Fruit fly (Drosophila melanogaster) whole organism, prepupa: Measurements from ENCODE around the gene CalpB.

Source experiments
- Blimp-1 ChIP-seq: fragments of 200-800 bp; sonication (Bioruptor generic); optimal IDR thresholded peaks from 3 replicates; lab custom pipeline; 2017; ENCODE audit warnings: missing biosample characterization, missing genetic modification characterization, mild to moderate bottlenecking, moderate library complexity, missing genetic modification reagents
- CG10631 ChIP-seq: fragments of 200-800 bp; sonication (Bioruptor generic); optimal IDR thresholded peaks from 2 replicates; lab custom pipeline; 2016; ENCODE audit warnings: missing biosample characterization, missing genetic modification characterization
- CG11294 ChIP-seq: fragments of 200-800 bp; sonication (Bioruptor generic); IDR thresholded peaks from 2 replicates; pipeline ENCODE4 v1.3.6; 2022; ENCODE audit warnings: missing biosample characterization, missing genetic modification characterization
- CG11762 ChIP-seq: fragments of 200-800 bp; sonication (Bioruptor generic); optimal IDR thresholded peaks from 3 replicates; lab custom pipeline; 2016; ENCODE audit warnings: missing biosample characterization, missing genetic modification characterization; ENCODE audit not compliant: insufficient read depth
- CG15336 ChIP-seq: fragments of 200-800 bp; sonication (Bioruptor generic); IDR thresholded peaks from 2 replicates; pipeline ENCODE4 v1.3.6; 2022; ENCODE audit warnings: missing biosample characterization, missing genetic modification characterization
- CG1621 ChIP-seq: fragments of 200-800 bp; sonication (Bioruptor generic); optimal IDR thresholded peaks from 3 replicates; lab custom pipeline; 2018; ENCODE audit warnings: missing biosample characterization, mild to moderate bottlenecking, missing genetic modification characterization
- CG16779 ChIP-seq: fragments of 200-800 bp; sonication (Bioruptor generic); optimal IDR thresholded peaks from 3 replicates; lab custom pipeline; 2017; ENCODE audit warnings: missing biosample characterization, mild to moderate bottlenecking, missing genetic modification characterization
- CG3032 ChIP-seq: fragments of 200-800 bp; optimal IDR thresholded peaks from 2 replicates; lab custom pipeline; 2019; ENCODE audit warnings: missing biosample characterization, mild to moderate bottlenecking, missing genetic modification characterization, moderate library complexity
- CG31627 ChIP-seq: fragments of 200-800 bp; sonication (Bioruptor generic); optimal IDR thresholded peaks from 3 replicates; lab custom pipeline; 2016; ENCODE audit warnings: missing biosample characterization, missing genetic modification characterization
- CG32006 ChIP-seq: fragments of 200-800 bp; sonication (Bioruptor generic); optimal IDR thresholded peaks from 3 replicates; lab custom pipeline; 2017; ENCODE audit warnings: missing biosample characterization, mild to moderate bottlenecking, missing genetic modification characterization
- CG34406 ChIP-seq: fragments of 200-800 bp; sonication (Bioruptor generic); optimal IDR thresholded peaks from 3 replicates; lab custom pipeline; 2016; ENCODE audit warnings: missing biosample characterization, missing genetic modification characterization
- CG3919 ChIP-seq: fragments of 200-800 bp; sonication (Bioruptor generic); optimal IDR thresholded peaks from 3 replicates; lab custom pipeline; 2016; ENCODE audit warnings: missing biosample characterization, missing genetic modification characterization
- CG4318 ChIP-seq: fragments of 200-800 bp; sonication (Bioruptor generic); optimal IDR thresholded peaks from 3 replicates; lab custom pipeline; 2017; ENCODE audit warnings: missing biosample characterization, mild to moderate bottlenecking, missing genetic modification characterization
- CG6163 ChIP-seq: fragments of 200-800 bp; sonication (Bioruptor generic); IDR thresholded peaks from 3 replicates; pipeline ENCODE4 v1.3.6; 2022; ENCODE audit warnings: missing biosample characterization, missing genetic modification characterization
- CG6276 ChIP-seq: fragments of 200-800 bp; sonication (Bioruptor generic); optimal IDR thresholded peaks from 2 replicates; lab custom pipeline; 2017; ENCODE audit warnings: missing biosample characterization, mild to moderate bottlenecking, missing genetic modification characterization
- CG6792 ChIP-seq: fragments of 200-800 bp; sonication (Bioruptor generic); optimal IDR thresholded peaks from 3 replicates; lab custom pipeline; 2016; ENCODE audit warnings: missing biosample characterization, missing genetic modification characterization
- CG6808 ChIP-seq: fragments of 200-800 bp; sonication (Bioruptor generic); optimal IDR thresholded peaks from 3 replicates; lab custom pipeline; 2017; ENCODE audit warnings: missing biosample characterization, missing genetic modification characterization, mild to moderate bottlenecking, moderate library complexity, missing genetic modification reagents
- CG7368 ChIP-seq: fragments of 200-800 bp; sonication (Bioruptor generic); optimal IDR thresholded peaks from 3 replicates; lab custom pipeline; 2016; ENCODE audit warnings: missing biosample characterization, missing genetic modification characterization
- CG8319 ChIP-seq: fragments of 200-800 bp; sonication (Bioruptor generic); optimal IDR thresholded peaks from 3 replicates; lab custom pipeline; 2016; ENCODE audit warnings: missing biosample characterization, missing genetic modification characterization
- CG8632 ChIP-seq: fragments of 200-800 bp; sonication (Bioruptor generic); optimal IDR thresholded peaks from 3 replicates; lab custom pipeline; 2016; ENCODE audit warnings: missing biosample characterization, missing genetic modification characterization
- CG9139 ChIP-seq: fragments of 200-800 bp; sonication (Bioruptor generic); optimal IDR thresholded peaks from 3 replicates; lab custom pipeline; 2017; ENCODE audit warnings: missing biosample characterization, mild to moderate bottlenecking, missing genetic modification characterization
- Eip75B ChIP-seq: fragments of 200-800 bp; sonication (Bioruptor generic); optimal IDR thresholded peaks from 3 replicates; lab custom pipeline; 2016; ENCODE audit warnings: missing biosample characterization, missing genetic modification characterization
- Eip78C ChIP-seq: fragments of 200-800 bp; sonication (Bioruptor generic); peaks from one replicate; lab custom pipeline; 2016; ENCODE audit warnings: missing biosample characterization, missing genetic modification characterization
- Ets21C ChIP-seq: fragments of 200-800 bp; sonication (Bioruptor generic); optimal IDR thresholded peaks from 3 replicates; lab custom pipeline; 2016; ENCODE audit warnings: missing biosample characterization, missing genetic modification characterization
- Ets96B ChIP-seq: fragments of 200-800 bp; optimal IDR thresholded peaks from 2 replicates; lab custom pipeline; 2019; ENCODE audit warnings: missing biosample characterization, mild to moderate bottlenecking, missing genetic modification characterization, moderate library complexity
- Hr38 ChIP-seq: sonication (Bioruptor generic); optimal IDR thresholded peaks from 2 replicates; lab custom pipeline; 2016; ENCODE audit warnings: missing biosample characterization, missing genetic modification characterization
- Hr39 ChIP-seq: fragments of 200-800 bp; sonication (Bioruptor generic); optimal IDR thresholded peaks from 2 replicates; lab custom pipeline; 2016; ENCODE audit warnings: missing biosample characterization, missing genetic modification characterization
- Hr4 ChIP-seq: fragments of 200-800 bp; sonication (Bioruptor generic); optimal IDR thresholded peaks from 3 replicates; lab custom pipeline; 2016; ENCODE audit warnings: missing biosample characterization, missing genetic modification characterization
- Lpt ChIP-seq: fragments of 200-800 bp; sonication (Bioruptor generic); optimal IDR thresholded peaks from 3 replicates; lab custom pipeline; 2016; ENCODE audit warnings: missing biosample characterization, missing genetic modification characterization
- Met ChIP-seq: fragments of 200-800 bp; sonication (Bioruptor generic); optimal IDR thresholded peaks from 3 replicates; lab custom pipeline; 2016; ENCODE audit warnings: missing biosample characterization, missing genetic modification characterization
- Smox ChIP-seq: fragments of 200-800 bp; sonication (Bioruptor generic); optimal IDR thresholded peaks from 3 replicates; lab custom pipeline; 2016; ENCODE audit warnings: missing biosample characterization, missing genetic modification characterization
- Sox102F ChIP-seq: fragments of 200-800 bp; sonication (Bioruptor generic); optimal IDR thresholded peaks from 2 replicates; lab custom pipeline; 2016; ENCODE audit warnings: missing biosample characterization, mild to moderate bottlenecking, missing genetic modification characterization
- Sox14 ChIP-seq: fragments of 200-800 bp; sonication (Bioruptor generic); optimal IDR thresholded peaks from 3 replicates; lab custom pipeline; 2016; ENCODE audit warnings: missing biosample characterization, missing genetic modification characterization
- Sox15 ChIP-seq: fragments of 200-800 bp; sonication (Bioruptor generic); optimal IDR thresholded peaks from 3 replicates; lab custom pipeline; 2016; ENCODE audit warnings: missing biosample characterization, missing genetic modification characterization
- achi ChIP-seq: fragments of 200-800 bp; sonication (Bioruptor generic); optimal IDR thresholded peaks from 3 replicates; lab custom pipeline; 2016; ENCODE audit warnings: missing biosample characterization, missing genetic modification characterization
- acj6 ChIP-seq: fragments of 200-800 bp; sonication (Bioruptor generic); optimal IDR thresholded peaks from 3 replicates; lab custom pipeline; 2016; ENCODE audit warnings: missing biosample characterization, missing genetic modification characterization
- dac ChIP-seq: fragments of 200-800 bp; sonication (Bioruptor generic); optimal IDR thresholded peaks from 2 replicates; lab custom pipeline; 2017; ENCODE audit warnings: missing biosample characterization, mild to moderate bottlenecking, missing genetic modification characterization
- dsx ChIP-seq: fragments of 200-800 bp; optimal IDR thresholded peaks from 3 replicates; lab custom pipeline; 2019; ENCODE audit warnings: missing biosample characterization, mild to moderate bottlenecking, missing genetic modification characterization, moderate library complexity; ENCODE audit not compliant: poor library complexity, severe bottlenecking
- esn ChIP-seq: fragments of 200-800 bp; sonication (Bioruptor generic); optimal IDR thresholded peaks from 2 replicates; lab custom pipeline; 2016; ENCODE audit warnings: missing biosample characterization, mild to moderate bottlenecking, missing genetic modification characterization, moderate library complexity
- fd59A ChIP-seq: fragments of 200-800 bp; sonication (Bioruptor generic); optimal IDR thresholded peaks from 2 replicates; lab custom pipeline; 2017; ENCODE audit warnings: missing biosample characterization, mild to moderate bottlenecking, missing genetic modification characterization, missing genetic modification reagents
- fd85E ChIP-seq: fragments of 200-800 bp; sonication (Bioruptor generic); optimal IDR thresholded peaks from 3 replicates; lab custom pipeline; 2016; ENCODE audit warnings: missing biosample characterization, missing genetic modification characterization
- fkh ChIP-seq: fragments of 200-800 bp; sonication (Bioruptor generic); optimal IDR thresholded peaks from 3 replicates; lab custom pipeline; 2017; ENCODE audit warnings: missing biosample characterization, mild to moderate bottlenecking, missing genetic modification characterization, moderate library complexity
- lz ChIP-seq: fragments of 200-800 bp; sonication (Bioruptor generic); optimal IDR thresholded peaks from 3 replicates; lab custom pipeline; 2016; ENCODE audit warnings: missing biosample characterization, missing genetic modification characterization
- net ChIP-seq: fragments of 200-800 bp; sonication (Bioruptor generic); optimal IDR thresholded peaks from 3 replicates; lab custom pipeline; 2016; ENCODE audit warnings: missing biosample characterization, missing genetic modification characterization
- pdm3 ChIP-seq: fragments of 200-800 bp; sonication (Bioruptor generic); optimal IDR thresholded peaks from 3 replicates; lab custom pipeline; 2016; ENCODE audit warnings: missing biosample characterization, missing genetic modification characterization
- salr ChIP-seq, 2 experiments: fragments of 200-800 bp; sonication (Bioruptor generic); optimal IDR thresholded peaks; 3 replicates each; lab custom pipeline; 2016 to 2018; ENCODE audit warnings: missing biosample characterization in 2 of 2, missing genetic modification characterization in 2 of 2, mild to moderate bottlenecking in 1 of 2
- spab ChIP-seq: fragments of 200-800 bp; sonication (Bioruptor generic); optimal IDR thresholded peaks from 2 replicates; lab custom pipeline; 2017; ENCODE audit warnings: missing biosample characterization, mild to moderate bottlenecking, missing genetic modification characterization, missing genetic modification reagents
- ss ChIP-seq, 2 experiments: fragments of 200-800 bp; sonication (Bioruptor generic); optimal IDR thresholded peaks; 2 replicates in 1 of 2; 3 replicates in 1 of 2; lab custom pipeline; 2017 to 2018; ENCODE audit warnings: mild to moderate bottlenecking in 2 of 2, missing biosample characterization in 2 of 2, missing genetic modification characterization in 2 of 2, moderate library complexity in 1 of 2
- svp ChIP-seq: fragments of 200-800 bp; sonication (Bioruptor generic); peaks from one replicate; lab custom pipeline; 2016; ENCODE audit warnings: missing biosample characterization, missing genetic modification characterization
- topi ChIP-seq: fragments of 200-800 bp; sonication (Bioruptor generic); optimal IDR thresholded peaks from 3 replicates; lab custom pipeline; 2016; ENCODE audit warnings: missing biosample characterization, missing genetic modification characterization
- vri ChIP-seq: fragments of 200-800 bp; sonication (Bioruptor generic); optimal IDR thresholded peaks from 3 replicates; lab custom pipeline; 2016; ENCODE audit warnings: missing biosample characterization, mild to moderate bottlenecking, missing genetic modification characterization

Gene CalpB

DNA sequence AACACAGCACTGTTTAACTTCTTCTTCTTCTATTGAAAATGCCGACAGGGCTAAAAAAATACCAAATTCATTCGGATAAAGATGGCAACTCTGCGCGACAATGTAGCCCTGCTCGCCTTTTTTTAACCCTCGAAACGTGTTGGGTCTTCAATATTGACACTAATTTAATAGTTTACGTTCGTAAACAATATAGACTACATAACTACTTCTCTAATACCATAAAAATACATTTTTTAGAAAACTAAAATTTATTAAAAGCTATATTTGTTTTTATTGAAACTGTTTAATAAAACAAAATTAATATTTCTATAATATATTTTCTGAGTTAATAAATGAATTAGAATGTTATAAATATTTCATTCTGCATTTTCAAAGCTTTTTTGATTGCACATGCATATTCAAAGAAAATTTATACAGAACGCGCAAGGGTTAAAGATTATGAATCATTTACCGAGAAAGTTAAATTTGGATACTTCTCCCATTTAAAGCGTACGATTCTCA is at the start of gene CalpB, which contains the start of gene Taf2:
Gene CalpB (plus strand): TSS at position 133 of the 501 bp plus-strand sequence.
Gene Taf2 (minus strand): TSS at position 54 of the 501 bp plus-strand sequence.
- TF ChIP-seq Smox (GFP tag; lab: Kevin White, UChicago) (peak; percentile 63), CG16779 (tag; lab: Kevin White, UChicago) (peak; percentile 67), CG15336 (GFP tag; lab: Robert Waterston, UW) (peak; percentile 85), Ets21C (GFP tag; lab: Kevin White, UChicago) (no peak), vri (no peak), CG8319 (GFP tag; lab: Kevin White, UChicago) (peak; percentile 57), CG6792 (peak; percentile 78), pdm3 (GFP tag; lab: Kevin White, UChicago) (peak; percentile 1), topi (peak; percentile 59), Sox15 (GFP tag; lab: Kevin White, UChicago) (peak; percentile 60), Sox102F (GFP tag; lab: Kevin White, UChicago) (peak; percentile 23), achi (GFP tag; lab: Kevin White, UChicago) (peak; percentile 83), Lpt (GFP tag; lab: Kevin White, UChicago) (peak; percentile 82), Hr39 (GFP tag; lab: Kevin White, UChicago) (peak; percentile 62), CG6163 (GFP tag; lab: Robert Waterston, UW) (peak; percentile 74; the same call in 2 of the 3 replicates), Eip75B (GFP tag; lab: Kevin White, UChicago) (no peak), Sox14 (GFP tag; lab: Kevin White, UChicago) (peak; percentile 53), fd85E (GFP tag; lab: Kevin White, UChicago) (no peak), fd59A (GFP tag; lab: Kevin White, UChicago) (peak; percentile 19), CG7368 (GFP tag; lab: Kevin White, UChicago) (peak; percentile 78), Hr38 (GFP tag; lab: Kevin White, UChicago) (no peak), CG4318 (peak; percentile 76), CG11294 (GFP tag; lab: Robert Waterston, UW) (peak; percentile 69; the same call in 1 of the 2 replicates), Met (no peak), CG32006 (GFP tag; lab: Kevin White, UChicago) (peak; percentile 86), salr (GFP tag; optimal IDR thresholded peaks at IDR 0.05; lab: Kevin White, UChicago) (peak in 1 of 2 experiments; percentile 92), CG3032 (peak; percentile 92), CG6276 (GFP tag; lab: Kevin White, UChicago) (peak; percentile 86), lz (GFP tag; lab: Kevin White, UChicago) (peak; percentile 73), dac (no peak), CG8632 (GFP tag; lab: Kevin White, UChicago) (peak; percentile 81), net (GFP tag; lab: Kevin White, UChicago) (peak; percentile 72), CG10631 (GFP tag; lab: Kevin White, UChicago) (peak; percentile 89), CG34406 (GFP tag; lab: Kevin White, UChicago) (peak; percentile 87), CG6808 (GFP tag; lab: Kevin White, UChicago) (peak; percentile 82), Ets96B (tag; lab: Kevin White, UChicago) (peak; percentile 94), svp (GFP tag; lab: Kevin White, UChicago) (peak; percentile 80), Hr4 (no peak), CG3919 (GFP tag; lab: Kevin White, UChicago) (peak; percentile 85), acj6 (GFP tag; lab: Kevin White, UChicago) (peak; percentile 80), CG1621 (tag; lab: Kevin White, UChicago) (peak; percentile 32), spab (GFP tag; lab: Kevin White, UChicago) (peak; percentile 74), Eip78C (GFP tag; lab: Kevin White, UChicago) (peak; percentile 92), CG9139 (GFP tag; lab: Kevin White, UChicago) (no peak), esn (peak; percentile 84), fkh (GFP tag; lab: Kevin White, UChicago) (peak; percentile 72), CG11762 (GFP tag; lab: Kevin White, UChicago) (peak; percentile 80), CG31627 (GFP tag; lab: Kevin White, UChicago) (peak; percentile 75), ss (GFP tag; optimal IDR thresholded peaks at IDR 0.05; lab: Kevin White, UChicago) (peak; percentile 71 to 83), Blimp-1 (peak; percentile 67), dsx (GFP tag; lab: Kevin White, UChicago) (peak; percentile 89)
